Worm (Caenorhabditis elegans) whole organism, L4/young adult: ENCODE measurements around the gene cest-5.2.

Experiments used
- W03F9.2 ChIP-seq: fragments of 150-350 bp; optimal IDR thresholded peaks from 2 replicates; lab custom pipeline; 2014; ENCODE audit warnings: missing biosample characterization, missing genetic modification characterization
- dao-5 ChIP-seq: sonication (generic microtip); optimal IDR thresholded peaks from 2 replicates; lab custom pipeline; 2016; ENCODE audit warnings: missing genotype, missing genetic modification characterization, moderate library complexity, missing compliant biosample characterization
- him-1 ChIP-seq: sonication (generic microtip); optimal IDR thresholded peaks from 2 replicates; lab custom pipeline; 2016; ENCODE audit warnings: missing genotype, missing genetic modification reagents, missing genetic modification characterization, missing compliant biosample characterization

ce11 chrIV:6576728-6577101 is 51.0 kb downstream of the cest-5.2 start:
- TF ChIP-seq dao-5 (tag; lab: Kevin White, UChicago) (no peak), W03F9.2 (tag; lab: Kevin White, UChicago) (no peak), him-1 (no peak)
